Fruit fly (Drosophila melanogaster): ENCODE data around the gene Ptp4E.

The Ptp4E gene

dm6 chrX:4918228-4919022 is 20.5 kb upstream of the Ptp4E start, which contains the start of the genes CG4041 and Hgsnat (continued):
- TF ChIP-seq Sox102F (GFP tag; optimal IDR thresholded peaks at IDR 0.05) (peak; percentile 15), dac (GFP tag; optimal IDR thresholded peaks at IDR 0.05) (no peak), CG8319 (GFP tag; optimal IDR thresholded peaks at IDR 0.05) (no peak), OdsH (GFP tag; optimal IDR thresholded peaks at IDR 0.05) (peak; percentile 45), CG10669 (GFP tag; optimal IDR thresholded peaks at IDR 0.05) (peak; percentile 6), Hr4 (GFP tag; optimal IDR thresholded peaks at IDR 0.05) (peak; percentile 15), CG8632 (GFP tag; optimal IDR thresholded peaks at IDR 0.05) (no peak), topi (GFP tag; optimal IDR thresholded peaks at IDR 0.05) (peak; percentile 37), Sox14 (GFP tag; optimal IDR thresholded peaks at IDR 0.05) (peak; percentile 46), CG32006 (GFP tag; optimal IDR thresholded peaks at IDR 0.05) (no peak), fd59A (GFP tag; optimal IDR thresholded peaks at IDR 0.05) (no peak), CG10631 (GFP tag; optimal IDR thresholded peaks at IDR 0.05) (peak; percentile 44), achi (GFP tag; optimal IDR thresholded peaks at IDR 0.05) (peak; percentile 43), fd85E (GFP tag; optimal IDR thresholded peaks at IDR 0.05) (no peak), salr (GFP tag; optimal IDR thresholded peaks at IDR 0.05) (no peak), CG6808 (GFP tag; optimal IDR thresholded peaks at IDR 0.05) (no peak), CG11902 (GFP tag; optimal IDR thresholded peaks at IDR 0.05) (no peak), Eip78C (GFP tag) (peak; percentile 69), Eip93F (GFP tag; optimal IDR thresholded peaks at IDR 0.05) (no peak), Sox15 (GFP tag; optimal IDR thresholded peaks at IDR 0.05) (no peak), Ets96B (tag; optimal IDR thresholded peaks at IDR 0.05) (no peak), esn (GFP tag; optimal IDR thresholded peaks at IDR 0.05) (peak; percentile 44), pdm3 (GFP tag; optimal IDR thresholded peaks at IDR 0.05) (peak; percentile 48), CG8119 (GFP tag; IDR thresholded peaks at IDR 0.05) (no peak), CG16779 (tag; optimal IDR thresholded peaks at IDR 0.05) (no peak), Lpt (GFP tag; optimal IDR thresholded peaks at IDR 0.05) (peak; percentile 19), acj6 (GFP tag; optimal IDR thresholded peaks at IDR 0.05) (peak; percentile 37), CG3919 (GFP tag; optimal IDR thresholded peaks at IDR 0.05) (no peak), CG3032 (tag; optimal IDR thresholded peaks at IDR 0.05) (no peak), ss (GFP tag; optimal IDR thresholded peaks at IDR 0.05) (no peak), CG1621 (tag; optimal IDR thresholded peaks at IDR 0.05) (no peak), Gug (GFP tag; IDR thresholded peaks at IDR 0.05) (no peak), CG9139 (GFP tag; optimal IDR thresholded peaks at IDR 0.05) (no peak), CG34406 (GFP tag; optimal IDR thresholded peaks at IDR 0.05) (peak; percentile 21), net (GFP tag; optimal IDR thresholded peaks at IDR 0.05) (no peak)

DNA sequence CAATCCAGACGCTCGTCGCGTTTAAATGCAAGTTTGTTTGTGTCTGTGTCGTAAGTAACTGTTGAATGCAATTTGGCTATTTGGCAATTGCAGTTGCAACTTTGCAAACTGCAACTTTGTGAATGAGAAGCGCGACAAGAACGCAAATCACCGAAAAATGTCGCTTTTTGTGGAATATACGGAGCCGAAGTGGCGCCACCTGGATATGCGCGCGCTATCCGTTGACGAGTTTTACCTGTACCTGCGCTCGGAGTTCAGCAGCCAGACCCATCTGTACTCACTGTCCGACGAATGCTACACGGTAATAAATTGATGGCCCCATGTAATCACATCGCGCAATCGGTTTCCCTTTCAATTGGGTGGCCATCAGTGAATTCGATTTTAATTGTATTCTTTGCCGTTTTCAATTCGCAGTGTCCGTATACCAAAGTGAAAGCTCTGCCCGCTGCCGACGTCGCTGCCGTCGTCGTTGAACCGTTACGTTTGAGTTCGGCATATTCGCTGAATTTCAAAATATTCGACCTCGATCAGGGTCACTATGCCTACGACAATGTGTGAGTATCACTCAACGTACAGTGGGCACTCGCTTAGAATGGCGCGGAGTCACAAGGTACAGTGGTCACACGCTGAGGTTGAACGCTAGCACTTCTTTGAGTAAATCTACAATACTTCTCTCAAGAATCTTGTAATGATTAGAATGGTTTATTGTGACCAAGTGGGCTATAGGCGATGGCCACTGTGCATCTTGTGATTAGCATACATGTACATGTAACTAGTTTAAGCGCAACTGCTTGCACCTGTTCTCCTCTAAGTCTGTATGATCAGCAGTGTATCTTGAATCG is 19.7 kb upstream of the Ptp4E start:
- TF ChIP-seq CG3032 (tag; optimal IDR thresholded peaks at IDR 0.05) (peak; percentile 67), Gug (GFP tag; IDR thresholded peaks at IDR 0.05) (peak; percentile 89), Sox102F (GFP tag; optimal IDR thresholded peaks at IDR 0.05) (peak; percentile 51), CG10631 (GFP tag; optimal IDR thresholded peaks at IDR 0.05) (peak; percentile 78), CG6163 (GFP tag; IDR thresholded peaks at IDR 0.05) (peak; percentile 95), Sox15 (GFP tag; optimal IDR thresholded peaks at IDR 0.05) (peak; percentile 87), CG3919 (GFP tag; optimal IDR thresholded peaks at IDR 0.05) (peak; percentile 89), CG4318 (GFP tag; optimal IDR thresholded peaks at IDR 0.05) (peak; percentile 71), dac (GFP tag; optimal IDR thresholded peaks at IDR 0.05) (peak; percentile 81), CG6792 (GFP tag; optimal IDR thresholded peaks at IDR 0.05) (peak; percentile 82), CG7368 (GFP tag; optimal IDR thresholded peaks at IDR 0.05) (peak; percentile 90), Lpt (GFP tag; optimal IDR thresholded peaks at IDR 0.05) (peak; percentile 78), topi (GFP tag; optimal IDR thresholded peaks at IDR 0.05) (peak; percentile 58), svp (GFP tag) (peak; percentile 91), CG6854 (GFP tag; optimal IDR thresholded peaks at IDR 0.05) (no peak), CG32006 (GFP tag; optimal IDR thresholded peaks at IDR 0.05) (peak; percentile 90), CG8119 (GFP tag; IDR thresholded peaks at IDR 0.05) (peak; percentile 85), CG9139 (GFP tag; optimal IDR thresholded peaks at IDR 0.05) (peak; percentile 47), Hr4 (GFP tag; optimal IDR thresholded peaks at IDR 0.05) (peak; percentile 89), fkh (GFP tag; optimal IDR thresholded peaks at IDR 0.05) (no peak), Hr38 (GFP tag; optimal IDR thresholded peaks at IDR 0.05) (no peak), fd85E (GFP tag; optimal IDR thresholded peaks at IDR 0.05) (peak; percentile 44), eg (GFP tag; IDR thresholded peaks at IDR 0.05) (peak; percentile 95), Ets96B (tag; optimal IDR thresholded peaks at IDR 0.05) (peak; percentile 75), OdsH (GFP tag; optimal IDR thresholded peaks at IDR 0.05) (peak; percentile 88), Eip78C (GFP tag) (peak; percentile 92), ss (GFP tag; optimal IDR thresholded peaks at IDR 0.05) (peak; percentile 59 to 81), CG31627 (GFP tag; optimal IDR thresholded peaks at IDR 0.05) (peak; percentile 63), pdm3 (GFP tag; optimal IDR thresholded peaks at IDR 0.05) (peak; percentile 91)
